Worm (Caenorhabditis elegans) whole organism, L2 larva: ENCODE measurements around the gene znf-782.
A peak's percentile ranks its signal among the peaks of the same experiment; 100 is the strongest.

Source experiments
- R02D3.7 ChIP-seq: fragments of 150-350 bp; optimal IDR thresholded peaks from 2 replicates; lab custom pipeline; 2014; ENCODE audit warnings: missing biosample characterization, missing genetic modification characterization
- Y55F3AM.14 ChIP-seq: fragments of 200-800 bp; sonication (Bioruptor generic); optimal IDR thresholded peaks from 2 replicates; lab custom pipeline; 2018; ENCODE audit warnings: mild to moderate bottlenecking, missing genetic modification characterization, missing compliant biosample characterization
- ZK546.5 ChIP-seq: sonication (generic microtip); optimal IDR thresholded peaks from 2 replicates; lab custom pipeline; 2017; ENCODE audit warnings: missing biosample characterization, missing genetic modification characterization
- alr-1 ChIP-seq: fragments of 150-350 bp; optimal IDR thresholded peaks from 2 replicates; lab custom pipeline; 2014; ENCODE audit warnings: missing biosample characterization, missing genetic modification characterization
- aly-2 ChIP-seq: fragments of 150-350 bp; optimal IDR thresholded peaks from 2 replicates; lab custom pipeline; 2014; ENCODE audit warnings: missing biosample characterization, missing genetic modification characterization
- ceh-82 ChIP-seq: fragments of 150-350 bp; optimal IDR thresholded peaks from 2 replicates; lab custom pipeline; 2014; ENCODE audit warnings: missing biosample characterization, missing genetic modification characterization
- crh-2 ChIP-seq: sonication (generic microtip); optimal IDR thresholded peaks from 2 replicates; lab custom pipeline; 2017; ENCODE audit warnings: missing biosample characterization, missing genetic modification characterization
- egl-27 ChIP-seq: sonication (generic microtip); optimal IDR thresholded peaks from 3 replicates; lab custom pipeline; 2017; ENCODE audit warnings: missing biosample characterization, missing genetic modification reagents, missing genetic modification characterization
- elt-1 ChIP-seq: fragments of 150-350 bp; optimal IDR thresholded peaks from 2 replicates; lab custom pipeline; 2014; ENCODE audit warnings: missing biosample characterization, missing genetic modification characterization
- elt-3 ChIP-seq: sonication (generic microtip); optimal IDR thresholded peaks from 2 replicates; lab custom pipeline; 2017; ENCODE audit warnings: missing biosample characterization, missing genetic modification characterization
- fos-1 ChIP-seq: fragments of 150-350 bp; optimal IDR thresholded peaks from 2 replicates; lab custom pipeline; 2014; ENCODE audit warnings: missing biosample characterization, missing genetic modification characterization
- gmeb-1 ChIP-seq: fragments of 150-350 bp; optimal IDR thresholded peaks from 2 replicates; lab custom pipeline; 2014; ENCODE audit warnings: missing biosample characterization, missing genetic modification characterization
- lin-11 ChIP-seq: fragments of 150-350 bp; sonication (generic microtip); optimal IDR thresholded peaks from 2 replicates; lab custom pipeline; 2014; ENCODE audit warnings: missing biosample characterization, missing genetic modification characterization, inconsistent platforms, mixed read lengths
- lin-13 ChIP-seq: fragments of 150-350 bp; optimal IDR thresholded peaks from 2 replicates; lab custom pipeline; 2014; ENCODE audit warnings: missing biosample characterization, missing genetic modification reagents, missing genetic modification characterization
- lin-39 ChIP-seq: fragments of 150-350 bp; optimal IDR thresholded peaks from 2 replicates; lab custom pipeline; 2014; ENCODE audit warnings: missing biosample characterization, missing genetic modification reagents, missing genetic modification characterization
- lsy-2 ChIP-seq, 2 experiments: fragments of 150-350 bp in 1 of 2; sonication (generic microtip) in 1 of 2; optimal IDR thresholded peaks; 2 replicates each; lab custom pipeline; 2014 to 2017; ENCODE audit warnings: missing biosample characterization in 2 of 2, missing genetic modification characterization in 2 of 2
- mab-5 ChIP-seq: fragments of 150-350 bp; optimal IDR thresholded peaks from 2 replicates; lab custom pipeline; 2014; ENCODE audit warnings: missing biosample characterization, missing genetic modification characterization
- mdl-1 ChIP-seq, 2 experiments: fragments of 150-350 bp in 1 of 2; sonication (generic microtip) in 1 of 2; optimal IDR thresholded peaks; 2 replicates each; lab custom pipeline; 2017; ENCODE audit warnings: missing biosample characterization in 2 of 2, missing genetic modification characterization in 2 of 2
- nhr-10 ChIP-seq: sonication (generic microtip); optimal IDR thresholded peaks from 2 replicates; lab custom pipeline; 2017; ENCODE audit warnings: missing biosample characterization, missing genetic modification characterization
- nhr-11 ChIP-seq: fragments of 150-350 bp; optimal IDR thresholded peaks from 2 replicates; lab custom pipeline; 2014; ENCODE audit warnings: missing biosample characterization, missing genetic modification characterization
- nhr-21 ChIP-seq: fragments of 150-350 bp; optimal IDR thresholded peaks from 2 replicates; lab custom pipeline; 2014; ENCODE audit warnings: missing biosample characterization, missing genetic modification characterization
- nhr-23 ChIP-seq: fragments of 150-350 bp; optimal IDR thresholded peaks from 2 replicates; lab custom pipeline; 2014; ENCODE audit warnings: missing biosample characterization, missing genetic modification reagents, missing genetic modification characterization
- nhr-237 ChIP-seq: fragments of 150-350 bp; optimal IDR thresholded peaks from 2 replicates; lab custom pipeline; 2014; ENCODE audit warnings: missing biosample characterization, missing genetic modification characterization
- nhr-25 ChIP-seq: fragments of 150-350 bp; sonication (generic microtip); optimal IDR thresholded peaks from 3 replicates; lab custom pipeline; 2014; ENCODE audit warnings: missing biosample characterization, missing genetic modification characterization
- nhr-6 ChIP-seq: fragments of 150-350 bp; optimal IDR thresholded peaks from 2 replicates; lab custom pipeline; 2014; ENCODE audit warnings: missing biosample characterization, missing genetic modification characterization
- nhr-77 ChIP-seq: fragments of 150-350 bp; optimal IDR thresholded peaks from 2 replicates; lab custom pipeline; 2014; ENCODE audit warnings: missing biosample characterization, missing genetic modification characterization
- sem-4 ChIP-seq: fragments of 150-350 bp; optimal IDR thresholded peaks from 2 replicates; lab custom pipeline; 2014; ENCODE audit warnings: missing biosample characterization, missing genetic modification reagents, missing genetic modification characterization
- skn-1 ChIP-seq: sonication (generic microtip); optimal IDR thresholded peaks from 2 replicates; lab custom pipeline; 2017; ENCODE audit warnings: missing biosample characterization, missing genetic modification characterization
- sma-3 ChIP-seq: sonication (generic microtip); optimal IDR thresholded peaks from 2 replicates; lab custom pipeline; 2016; ENCODE audit warnings: missing genetic modification reagents, missing genetic modification characterization, missing compliant biosample characterization
- unc-39 ChIP-seq: fragments of 150-350 bp; optimal IDR thresholded peaks from 2 replicates; lab custom pipeline; 2014; ENCODE audit warnings: missing biosample characterization, missing genetic modification characterization
- unc-55 ChIP-seq: fragments of 150-350 bp; sonication (generic microtip); optimal IDR thresholded peaks from 3 replicates; lab custom pipeline; 2014; ENCODE audit warnings: missing biosample characterization, missing genetic modification reagents, missing genetic modification characterization
- unc-62 ChIP-seq: fragments of 150-350 bp; optimal IDR thresholded peaks from 2 replicates; lab custom pipeline; 2014; ENCODE audit warnings: missing biosample characterization, missing genetic modification reagents, missing genetic modification characterization
- zag-1 ChIP-seq: fragments of 150-350 bp; optimal IDR thresholded peaks from 2 replicates; lab custom pipeline; 2014; ENCODE audit warnings: missing biosample characterization, missing genetic modification characterization

Gene znf-782

DNA sequence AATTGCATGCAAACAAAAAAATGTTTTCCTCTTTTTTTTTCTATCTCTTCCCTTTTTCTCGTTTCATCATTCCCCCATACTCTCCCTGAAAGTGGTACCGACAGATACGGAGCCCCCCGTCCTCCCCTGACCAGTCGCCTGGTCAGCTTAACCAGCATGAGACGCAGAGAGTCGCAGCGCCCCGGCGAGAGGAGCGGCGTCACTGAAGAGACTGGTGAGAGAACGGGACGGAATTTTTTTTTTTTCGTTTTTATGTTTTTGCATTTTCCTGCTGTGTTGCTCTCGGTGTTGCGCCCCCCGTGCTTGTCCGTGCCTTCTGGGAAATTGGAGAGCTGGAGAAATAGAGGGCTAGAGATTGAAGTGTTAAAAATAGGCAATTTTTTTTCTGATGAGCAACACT, 3.1 kb upstream of the znf-782 start (continued):
- TF ChIP-seq fos-1 (tag; lab: Kevin White, UChicago) (peak; percentile 86), nhr-77 (tag; lab: Kevin White, UChicago) (peak; percentile 15), skn-1 (tag; lab: Kevin White, UChicago) (no peak), unc-39 (tag; lab: Kevin White, UChicago) (no peak), Y55F3AM.14 (GFP tag; lab: Kevin White, UChicago) (no peak), lin-13 (peak; percentile 63), elt-1 (tag; lab: Kevin White, UChicago) (no peak), lin-39 (tag; lab: Kevin White, UChicago) (no peak), crh-2 (peak; percentile 52), mdl-1 (tag; optimal IDR thresholded peaks at IDR 0.05; lab: Kevin White, UChicago) (peak; percentile 87), gmeb-1 (tag; lab: Kevin White, UChicago) (peak; percentile 57), nhr-11 (tag; lab: Kevin White, UChicago) (peak; percentile 45), unc-55 (GFP tag; lab: Kevin White, UChicago) (peak; percentile 96), nhr-21 (tag; lab: Kevin White, UChicago) (peak; percentile 67), lin-11 (tag; lab: Kevin White, UChicago) (peak; percentile 85), egl-27 (peak; percentile 81), nhr-237 (tag; lab: Kevin White, UChicago) (no peak), nhr-6 (no peak), mab-5 (peak; percentile 81), elt-3 (no peak)
- TF ChIP-seq, all 48 proteins: peak for 24

- no peak for TF ChIP-seq unc-55 (GFP tag; lab: Kevin White, UChicago)
- TF ChIP-seq nhr-25 (tag; lab: Kevin White, UChicago) = no peak
Observed at ce11 chrIV:1068730-1069244, 1.5 kb upstream of the znf-782 start.

- TF ChIP-seq unc-55 (GFP tag; lab: Kevin White, UChicago) = no peak
- TF ChIP-seq ZK546.5 (tag; lab: Kevin White, UChicago) = no peak
- no peak for TF ChIP-seq nhr-11 (tag; lab: Kevin White, UChicago)
- TF ChIP-seq sem-4 (tag; lab: Kevin White, UChicago) = no peak
- TF ChIP-seq alr-1 (tag; lab: Kevin White, UChicago) = no peak
- no peak for TF ChIP-seq elt-1 (tag; lab: Kevin White, UChicago)
- no peak for TF ChIP-seq nhr-237 (tag; lab: Kevin White, UChicago)
- TF ChIP-seq mdl-1 (tag; optimal IDR thresholded peaks at IDR 0.05; lab: Kevin White, UChicago) = no peak
- TF ChIP-seq lsy-2 (tag; optimal IDR thresholded peaks at IDR 0.05; lab: Kevin White, UChicago) = no peak
- no peak for TF ChIP-seq nhr-77 (tag; lab: Kevin White, UChicago)
- TF ChIP-seq R02D3.7 (tag; lab: Kevin White, UChicago) = no peak
- TF ChIP-seq lin-39 (tag; lab: Kevin White, UChicago) = no peak
- no peak for TF ChIP-seq sma-3
- TF ChIP-seq fos-1 (tag; lab: Kevin White, UChicago) = no peak
- no peak for TF ChIP-seq aly-2
- no peak for TF ChIP-seq elt-3
Observed at ce11 chrIV:1065569-1065968, 1.8 kb downstream of the znf-782 start.

ce11 chrIV:1064289-1064848, 3.0 kb downstream of the znf-782 start:
- TF ChIP-seq nhr-23 (tag; lab: Kevin White, UChicago) = no peak
- TF ChIP-seq nhr-11 (tag; lab: Kevin White, UChicago) = no peak
- peak; percentile 1 for TF ChIP-seq lin-11 (tag; lab: Kevin White, UChicago)

DNA sequence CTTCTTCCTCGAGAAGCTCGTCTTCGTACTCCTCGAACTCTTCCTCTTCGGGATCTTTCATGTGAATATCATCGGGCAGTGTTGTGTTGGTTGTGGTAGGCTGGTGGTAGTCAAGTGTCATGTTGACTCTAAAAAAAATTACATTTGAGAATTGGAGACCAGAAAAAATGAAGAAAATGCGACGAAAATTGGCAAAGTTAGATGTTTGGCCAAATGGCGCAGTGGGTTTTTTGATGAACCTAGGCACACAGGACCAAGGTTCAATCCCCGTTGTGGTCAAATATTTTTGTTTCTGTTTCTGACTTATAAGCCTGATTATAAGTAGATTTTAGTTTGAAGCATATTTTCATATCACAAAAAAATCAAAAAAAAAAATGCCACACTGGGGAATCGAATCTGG, 4.3 kb downstream of the znf-782 start:
- no peak for TF ChIP-seq nhr-10 (tag; lab: Kevin White, UChicago)
- no peak for TF ChIP-seq unc-62 (GFP tag; lab: Kevin White, UChicago)
- TF ChIP-seq ceh-82 = no peak
- no peak for TF ChIP-seq mab-5
- TF ChIP-seq zag-1 (tag; lab: Kevin White, UChicago) = no peak
